Worm (Caenorhabditis elegans) whole organism, L4 larva: Measurements from ENCODE around the gene C34D1.4.

Experiments
- R02D3.7 ChIP-seq: fragments of 150-350 bp; sonication (generic microtip); optimal IDR thresholded peaks from 3 replicates; lab custom pipeline; 2014; ENCODE audit warnings: missing biosample characterization, missing genetic modification characterization
- Y105C5A.15 ChIP-seq: fragments of 200-800 bp; sonication (Bioruptor generic); IDR thresholded peaks from 2 replicates; pipeline ENCODE4 v1.3.6; 2022; ENCODE audit warnings: missing genetic modification characterization, missing compliant biosample characterization
- Y5F2A.4 ChIP-seq: fragments of 200-800 bp; sonication (Bioruptor generic); optimal IDR thresholded peaks from 2 replicates; lab custom pipeline; 2018; ENCODE audit warnings: mild to moderate bottlenecking, missing genetic modification characterization, missing compliant biosample characterization
- aly-2 ChIP-seq: sonication (generic microtip); optimal IDR thresholded peaks from 2 replicates; lab custom pipeline; 2018; ENCODE audit warnings: missing biosample characterization, missing genetic modification characterization
- daf-16 ChIP-seq, 3 experiments: sonication (generic microtip); optimal IDR thresholded peaks; 2 replicates each; lab custom pipeline; 2016 to 2017; ENCODE audit warnings: missing genetic modification characterization in 3 of 3, missing genetic modification reagents in 3 of 3, mild to moderate bottlenecking in 2 of 3, missing compliant biosample characterization in 2 of 3, missing biosample characterization in 1 of 3, moderate library complexity in 1 of 3
- dpl-1 ChIP-seq: fragments of 150-350 bp; optimal IDR thresholded peaks from 2 replicates; lab custom pipeline; 2014; ENCODE audit warnings: missing biosample characterization, missing genetic modification reagents, missing genetic modification characterization
- egl-27 ChIP-seq: sonication (generic microtip); optimal IDR thresholded peaks from 3 replicates; lab custom pipeline; 2017; ENCODE audit warnings: missing biosample characterization, missing genetic modification reagents, missing genetic modification characterization
- fos-1 ChIP-seq: fragments of 150-350 bp; optimal IDR thresholded peaks from 2 replicates; lab custom pipeline; 2014; ENCODE audit warnings: missing biosample characterization, missing genetic modification characterization
- jun-1 ChIP-seq: fragments of 150-350 bp; optimal IDR thresholded peaks from 2 replicates; lab custom pipeline; 2014; ENCODE audit warnings: missing biosample characterization, missing genetic modification reagents, missing genetic modification characterization
- lin-15B ChIP-seq: fragments of 150-350 bp; sonication (generic microtip); optimal IDR thresholded peaks from 3 replicates; lab custom pipeline; 2014; ENCODE audit warnings: missing biosample characterization, missing genetic modification characterization
- nhr-10 ChIP-seq: fragments of 150-350 bp; optimal IDR thresholded peaks from 2 replicates; lab custom pipeline; 2014; ENCODE audit warnings: missing biosample characterization, missing genetic modification characterization
- nhr-11 ChIP-seq: fragments of 150-350 bp; optimal IDR thresholded peaks from 2 replicates; lab custom pipeline; 2014; ENCODE audit warnings: missing biosample characterization, missing genetic modification characterization
- nhr-6 ChIP-seq: fragments of 150-350 bp; optimal IDR thresholded peaks from 2 replicates; lab custom pipeline; 2014; ENCODE audit warnings: missing biosample characterization, missing genetic modification characterization
- pqm-1 ChIP-seq: sonication (generic microtip); optimal IDR thresholded peaks from 2 replicates; lab custom pipeline; 2017; ENCODE audit warnings: missing biosample characterization, missing genetic modification characterization

ce11 chrV:13308616-13309015, 49.5 kb upstream of the C34D1.4 start, which contains the start of gene C50B6.1:
- TF ChIP-seq lin-15B (tag; lab: Kevin White, UChicago) = no peak
- TF ChIP-seq fos-1 (tag; lab: Kevin White, UChicago) = no peak
- no peak for TF ChIP-seq jun-1
- TF ChIP-seq R02D3.7 (tag; lab: Kevin White, UChicago) = no peak
- TF ChIP-seq egl-27 (tag; lab: Kevin White, UChicago) = no peak
- TF ChIP-seq dpl-1 (GFP tag; lab: Kevin White, UChicago) = no peak
- TF ChIP-seq nhr-10 (tag; lab: Kevin White, UChicago) = no peak
- no peak for TF ChIP-seq pqm-1 (tag; lab: Kevin White, UChicago)
- no peak for TF ChIP-seq aly-2
- no peak for TF ChIP-seq nhr-6 (tag; lab: Kevin White, UChicago)
- no peak for TF ChIP-seq Y5F2A.4 (GFP tag; lab: Kevin White, UChicago)
- TF ChIP-seq nhr-11 (tag; lab: Kevin White, UChicago) = no peak
- TF ChIP-seq Y105C5A.15 = no peak
- no peak for TF ChIP-seq daf-16 (GFP tag; optimal IDR thresholded peaks at IDR 0.05; lab: Kevin White, UChicago)
- no peak for TF ChIP-seq daf-16 (tag; optimal IDR thresholded peaks at IDR 0.05; lab: Kevin White, UChicago)
